Worm (Caenorhabditis elegans) whole organism, late embryonic: Measurements from ENCODE around the gene C52B9.8.

Source experiments
- F13H6.1 ChIP-seq: sonication (generic microtip); optimal IDR thresholded peaks from 2 replicates; lab custom pipeline; 2016; ENCODE audit warnings: missing genetic modification characterization, missing compliant biosample characterization
- K02D7.2 ChIP-seq: sonication (generic microtip); optimal IDR thresholded peaks from 2 replicates; lab custom pipeline; 2017; ENCODE audit warnings: mild to moderate bottlenecking, missing genetic modification characterization, missing compliant biosample characterization
- K09A11.1 ChIP-seq: sonication (generic microtip); optimal IDR thresholded peaks from 2 replicates; lab custom pipeline; 2017; ENCODE audit warnings: antibody characterized with exemption, mild to moderate bottlenecking, missing genetic modification characterization, missing compliant biosample characterization; ENCODE audit not compliant: insufficient read depth
- Y22D7AL.16 ChIP-seq: sonication (generic microtip); optimal IDR thresholded peaks from 2 replicates; lab custom pipeline; 2016; ENCODE audit warnings: missing genetic modification characterization, missing compliant biosample characterization
- ceh-18 ChIP-seq: sonication (generic microtip); optimal IDR thresholded peaks from 2 replicates; lab custom pipeline; 2016; ENCODE audit warnings: missing genetic modification characterization, missing compliant biosample characterization
- ceh-2 ChIP-seq: sonication (generic microtip); optimal IDR thresholded peaks from 2 replicates; lab custom pipeline; 2016; ENCODE audit warnings: missing genotype, missing genetic modification characterization, missing compliant biosample characterization
- ceh-22 ChIP-seq: sonication (generic microtip); optimal IDR thresholded peaks from 2 replicates; lab custom pipeline; 2017; ENCODE audit warnings: missing biosample characterization, missing genetic modification characterization
- ceh-24 ChIP-seq: sonication (generic microtip); optimal IDR thresholded peaks from 2 replicates; lab custom pipeline; 2016; ENCODE audit warnings: mild to moderate bottlenecking, missing genetic modification characterization, missing compliant biosample characterization
- ceh-31 ChIP-seq: sonication (generic microtip); optimal IDR thresholded peaks from 2 replicates; lab custom pipeline; 2016; ENCODE audit warnings: missing genetic modification characterization, missing compliant biosample characterization
- ceh-34 ChIP-seq: sonication (generic microtip); optimal IDR thresholded peaks from 2 replicates; lab custom pipeline; 2016; ENCODE audit warnings: mild to moderate bottlenecking, missing genetic modification characterization, missing compliant biosample characterization
- ceh-6 ChIP-seq: fragments of 200-800 bp; sonication (Bioruptor generic); optimal IDR thresholded peaks from 2 replicates; lab custom pipeline; 2018; ENCODE audit warnings: mild to moderate bottlenecking, missing genetic modification characterization, missing compliant biosample characterization
- ceh-9 ChIP-seq: sonication (generic microtip); optimal IDR thresholded peaks from 2 replicates; lab custom pipeline; 2016; ENCODE audit warnings: mild to moderate bottlenecking, missing genetic modification characterization, inconsistent platforms, missing compliant biosample characterization
- dve-1 ChIP-seq: sonication (generic microtip); optimal IDR thresholded peaks from 2 replicates; lab custom pipeline; 2017; ENCODE audit warnings: antibody characterized with exemption, mild to moderate bottlenecking, missing genetic modification characterization, missing compliant biosample characterization
- elt-4 ChIP-seq: sonication (generic microtip); optimal IDR thresholded peaks from 2 replicates; lab custom pipeline; 2016; ENCODE audit warnings: missing genetic modification characterization, missing compliant biosample characterization
- ets-4 ChIP-seq: sonication (generic microtip); optimal IDR thresholded peaks from 2 replicates; lab custom pipeline; 2016; ENCODE audit warnings: missing genetic modification characterization, missing compliant biosample characterization
- hlh-13 ChIP-seq: fragments of 200-800 bp; sonication (Bioruptor generic); optimal IDR thresholded peaks from 2 replicates; lab custom pipeline; 2018; ENCODE audit warnings: mild to moderate bottlenecking, missing genetic modification characterization, missing compliant biosample characterization
- hlh-15 ChIP-seq: sonication (generic microtip); optimal IDR thresholded peaks from 2 replicates; lab custom pipeline; 2016; ENCODE audit warnings: missing genetic modification characterization, missing compliant biosample characterization
- hlh-30 ChIP-seq: sonication (generic microtip); optimal IDR thresholded peaks from 2 replicates; lab custom pipeline; 2017; ENCODE audit warnings: antibody characterized with exemption, missing genetic modification characterization, missing compliant biosample characterization; ENCODE audit not compliant: insufficient read depth
- hlh-6 ChIP-seq: sonication (generic microtip); optimal IDR thresholded peaks from 2 replicates; lab custom pipeline; 2016; ENCODE audit warnings: missing genotype, missing genetic modification characterization, missing compliant biosample characterization
- hlh-8 ChIP-seq: sonication (generic microtip); optimal IDR thresholded peaks from 2 replicates; lab custom pipeline; 2016; ENCODE audit warnings: missing genotype, missing genetic modification characterization, missing compliant biosample characterization
- madf-2 ChIP-seq: sonication (generic microtip); optimal IDR thresholded peaks from 2 replicates; lab custom pipeline; 2017; ENCODE audit warnings: missing genetic modification characterization, missing compliant biosample characterization
- nfya-1 ChIP-seq: sonication (generic microtip); optimal IDR thresholded peaks from 2 replicates; lab custom pipeline; 2017; ENCODE audit warnings: missing genetic modification characterization, mild to moderate bottlenecking, missing compliant biosample characterization, antibody characterized with exemption, moderate library complexity
- nhr-11 ChIP-seq: fragments of 150-350 bp; optimal IDR thresholded peaks from 2 replicates; lab custom pipeline; 2014; ENCODE audit warnings: missing biosample characterization, missing genetic modification characterization
- npax-4 ChIP-seq: sonication (generic microtip); optimal IDR thresholded peaks from 2 replicates; lab custom pipeline; 2016; ENCODE audit warnings: missing genetic modification characterization, missing compliant biosample characterization
- pag-3 ChIP-seq: sonication (generic microtip); optimal IDR thresholded peaks from 2 replicates; lab custom pipeline; 2016; ENCODE audit warnings: missing compliant biosample characterization, missing genetic modification characterization, borderline replicate concordance
- pat-9 ChIP-seq: fragments of 200-800 bp; sonication (Bioruptor generic); optimal IDR thresholded peaks from 2 replicates; lab custom pipeline; 2018; ENCODE audit warnings: mild to moderate bottlenecking, missing genetic modification characterization, moderate library complexity, missing compliant biosample characterization
- pax-1 ChIP-seq: fragments of 150-350 bp; optimal IDR thresholded peaks from 2 replicates; lab custom pipeline; 2014; ENCODE audit warnings: missing biosample characterization, missing genetic modification characterization
- pha-4 ChIP-seq: fragments of 150-350 bp; optimal IDR thresholded peaks from 2 replicates; lab custom pipeline; 2018; ENCODE audit warnings: missing biosample characterization, missing genetic modification reagents, missing genetic modification characterization
- pros-1 ChIP-seq: fragments of 150-350 bp; optimal IDR thresholded peaks from 2 replicates; lab custom pipeline; 2014; ENCODE audit warnings: missing biosample characterization, missing genetic modification reagents, missing genetic modification characterization
- rnt-1 ChIP-seq: sonication (generic microtip); optimal IDR thresholded peaks from 2 replicates; lab custom pipeline; 2016; ENCODE audit warnings: missing genetic modification characterization, missing compliant biosample characterization
- sox-4 ChIP-seq: sonication (generic microtip); optimal IDR thresholded peaks from 2 replicates; lab custom pipeline; 2017; ENCODE audit warnings: mild to moderate bottlenecking, missing genetic modification characterization, inconsistent platforms, missing compliant biosample characterization
- ttx-3 ChIP-seq: sonication (generic microtip); optimal IDR thresholded peaks from 2 replicates; lab custom pipeline; 2016; ENCODE audit warnings: missing genetic modification reagents, missing genetic modification characterization, missing compliant biosample characterization
- ztf-16 ChIP-seq: sonication (generic microtip); optimal IDR thresholded peaks from 2 replicates; lab custom pipeline; 2017; ENCODE audit warnings: missing genetic modification characterization, missing compliant biosample characterization

Gene C52B9.8

DNA sequence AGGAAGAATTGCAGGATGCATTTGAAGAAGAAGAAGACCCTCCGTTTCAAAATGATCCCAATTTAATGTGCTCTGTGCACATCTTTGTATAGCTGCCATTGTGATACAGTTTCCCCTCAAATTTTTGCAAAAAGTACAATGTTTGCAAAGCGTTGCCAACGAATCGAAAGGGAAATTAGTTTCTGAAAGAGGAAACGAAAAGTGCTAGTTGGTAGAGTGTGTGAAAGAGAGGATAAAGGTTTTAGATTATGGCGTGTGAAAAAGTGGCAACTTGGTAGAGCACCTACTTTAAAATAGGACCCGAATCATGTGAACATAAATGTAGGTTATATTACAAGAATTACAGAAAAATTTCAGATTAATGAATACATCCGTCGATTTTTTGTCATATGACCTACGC, at the start of gene C52B9.8:
TSS of gene C52B9.8 (minus strand) at position 101 of the 400 bp plus-strand sequence.
- TF ChIP-seq pat-9 (tag; lab: Kevin White, UChicago) (no peak), ceh-6 (GFP tag; lab: Kevin White, UChicago) (no peak), pha-4 (no peak), hlh-6 (tag; lab: Kevin White, UChicago) (no peak), madf-2 (tag; lab: Kevin White, UChicago) (no peak), ceh-22 (tag; lab: Kevin White, UChicago) (no peak), K02D7.2 (tag; lab: Kevin White, UChicago) (no peak), ttx-3 (tag; lab: Kevin White, UChicago) (no peak)
- TF ChIP-seq, all 69 proteins: peak for 0

DNA sequence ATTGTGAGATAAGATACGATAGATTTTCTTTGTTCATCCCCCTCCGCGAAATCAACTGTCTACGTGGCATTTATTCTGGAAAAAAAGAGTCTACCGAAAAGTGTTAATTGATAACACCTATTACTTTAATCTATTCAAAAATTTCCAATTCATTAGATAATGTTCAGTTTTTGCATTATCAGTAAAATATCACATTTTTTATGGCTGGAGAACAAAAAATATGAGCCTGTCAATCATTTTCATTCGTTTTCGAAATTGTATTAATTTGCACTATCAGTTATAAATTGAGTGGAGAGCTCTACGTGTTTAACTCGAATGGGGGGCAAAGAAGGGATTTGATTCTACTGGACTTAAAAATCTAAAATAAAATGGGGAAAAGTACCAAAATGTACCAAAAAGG, 47.5 kb upstream of the C52B9.8 start:
- TF ChIP-seq hlh-15 (tag; lab: Kevin White, UChicago) (no peak), ceh-34 (tag; lab: Kevin White, UChicago) (no peak)

- TF ChIP-seq ceh-31 (tag; lab: Kevin White, UChicago) (no peak), dve-1 (no peak)
Observed at ce11 chrX:4357467-4357866, 45.9 kb upstream of the C52B9.8 start, which contains the start of gene F14H12.6. Gene F14H12.6 (minus strand): TSS chrX:4357567.

ce11 chrX:4353318-4353717, 41.8 kb upstream of the C52B9.8 start, which contains the start of gene col-165:
Gene col-165 (plus strand): TSS chrX:4353618.
- TF ChIP-seq F13H6.1 (tag; lab: Kevin White, UChicago): no peak
- no peak for TF ChIP-seq pros-1
- no peak for TF ChIP-seq Y22D7AL.16 (tag; lab: Kevin White, UChicago)
- no peak for TF ChIP-seq ceh-9 (tag; lab: Kevin White, UChicago)
- no peak for TF ChIP-seq ceh-18
- TF ChIP-seq K09A11.1 (tag; lab: Kevin White, UChicago): no peak
- no peak for TF ChIP-seq ceh-2 (tag; lab: Kevin White, UChicago)
- no peak for TF ChIP-seq dve-1
- no peak for TF ChIP-seq ets-4 (tag; lab: Kevin White, UChicago)
- no peak for TF ChIP-seq ceh-24 (tag; lab: Kevin White, UChicago)
- no peak for TF ChIP-seq hlh-8 (tag; lab: Kevin White, UChicago)

DNA sequence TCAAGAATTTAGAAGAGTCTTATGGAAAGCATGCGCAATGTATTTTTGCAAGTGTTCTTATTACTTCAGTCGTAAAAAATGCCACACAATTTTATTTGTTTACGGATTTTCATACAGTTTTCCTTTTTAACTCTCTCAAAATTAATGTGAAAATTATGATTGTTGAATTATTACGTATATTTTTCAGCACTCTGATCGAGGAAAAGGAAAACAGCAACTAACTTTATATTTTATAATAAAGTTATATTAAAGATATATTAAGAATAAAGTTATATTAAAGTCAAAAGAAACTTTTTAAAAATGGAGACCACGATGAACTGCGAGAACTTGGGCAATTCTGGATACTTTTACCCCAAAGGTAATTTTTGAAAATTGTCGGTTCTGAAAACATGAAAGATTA, 38.6 kb upstream of the C52B9.8 start, which contains the start of gene F14H12.2:
TSS of gene F14H12.2 (plus strand) at position 301 of the 400 bp plus-strand sequence.
- TF ChIP-seq nhr-11 (tag; lab: Kevin White, UChicago) (no peak), ceh-34 (tag; lab: Kevin White, UChicago) (no peak), nfya-1 (no peak), rnt-1 (tag; lab: Kevin White, UChicago) (no peak), ceh-24 (tag; lab: Kevin White, UChicago) (no peak), hlh-30 (tag; lab: Kevin White, UChicago) (no peak), pax-1 (tag; lab: Kevin White, UChicago) (no peak), hlh-13 (GFP tag; lab: Kevin White, UChicago) (no peak), dve-1 (no peak), ztf-16 (tag; lab: Kevin White, UChicago) (no peak), pat-9 (tag; lab: Kevin White, UChicago) (no peak), sox-4 (tag; lab: Kevin White, UChicago) (no peak), npax-4 (tag; lab: Kevin White, UChicago) (no peak), elt-4 (tag; lab: Kevin White, UChicago) (no peak), pag-3 (tag; lab: Kevin White, UChicago) (no peak), F13H6.1 (tag; lab: Kevin White, UChicago) (no peak)
